Worm (Caenorhabditis elegans) whole organism, early embryonic: Measurements from ENCODE around the gene C27H5.6.

Experiments
- B0310.2 ChIP-seq: sonication (generic microtip); optimal IDR thresholded peaks from 2 replicates; lab custom pipeline; 2016; ENCODE audit warnings: mild to moderate bottlenecking, missing genetic modification characterization, missing compliant biosample characterization
- F13C5.2 ChIP-seq: sonication (generic microtip); optimal IDR thresholded peaks from 2 replicates; lab custom pipeline; 2017; ENCODE audit warnings: mild to moderate bottlenecking, missing genetic modification characterization, inconsistent platforms, missing compliant biosample characterization
- aly-1 ChIP-seq: sonication (generic microtip); optimal IDR thresholded peaks from 2 replicates; lab custom pipeline; 2016; ENCODE audit warnings: missing genetic modification characterization, missing compliant biosample characterization
- ama-1 ChIP-seq: fragments of 150-350 bp; optimal IDR thresholded peaks from 2 replicates; lab custom pipeline; 2014
- ceh-13 ChIP-seq: fragments of 200-800 bp; sonication (Bioruptor generic); optimal IDR thresholded peaks from 2 replicates; lab custom pipeline; 2018; ENCODE audit warnings: mild to moderate bottlenecking, missing genetic modification characterization, missing compliant biosample characterization
- ceh-36 ChIP-seq: sonication (generic microtip); optimal IDR thresholded peaks from 2 replicates; lab custom pipeline; 2016; ENCODE audit warnings: missing genetic modification characterization, inconsistent platforms, missing compliant biosample characterization
- ets-7 ChIP-seq: sonication (generic microtip); optimal IDR thresholded peaks from 2 replicates; lab custom pipeline; 2016; ENCODE audit warnings: missing genotype, missing genetic modification characterization, missing compliant biosample characterization
- flt-1 ChIP-seq: fragments of 200-800 bp; sonication (Bioruptor generic); IDR thresholded peaks from 2 replicates; pipeline ENCODE4 v1.3.6; 2022; ENCODE audit warnings: missing genetic modification characterization, missing compliant biosample characterization
- hmbx-1 ChIP-seq: sonication (generic microtip); optimal IDR thresholded peaks from 2 replicates; lab custom pipeline; 2016; ENCODE audit warnings: mild to moderate bottlenecking, missing genetic modification characterization, missing compliant biosample characterization
- hmg-4 ChIP-seq: fragments of 200-800 bp; sonication (Bioruptor generic); optimal IDR thresholded peaks from 2 replicates; lab custom pipeline; 2018; ENCODE audit warnings: mild to moderate bottlenecking, missing genetic modification characterization, missing compliant biosample characterization
- hnd-1 ChIP-seq: sonication (generic microtip); optimal IDR thresholded peaks from 2 replicates; lab custom pipeline; 2016; ENCODE audit warnings: missing genetic modification characterization, missing compliant biosample characterization
- pes-1 ChIP-seq: fragments of 200-800 bp; sonication (Bioruptor generic); IDR thresholded peaks from 2 replicates; pipeline ENCODE4 v1.3.6; 2022; ENCODE audit warnings: missing genetic modification reagents, missing genetic modification characterization, missing compliant biosample characterization
- scrt-1 ChIP-seq: fragments of 200-800 bp; sonication (Bioruptor generic); IDR thresholded peaks from 2 replicates; pipeline ENCODE4 v1.3.6; 2022; ENCODE audit warnings: missing genetic modification characterization, missing compliant biosample characterization
- sea-1 ChIP-seq: fragments of 200-800 bp; sonication (Bioruptor generic); conservative IDR thresholded peaks from 2 replicates; pipeline ENCODE4 v1.3.6; 2022; ENCODE audit warnings: missing genetic modification characterization, missing compliant biosample characterization
- tbx-11 ChIP-seq: fragments of 200-800 bp; sonication (Bioruptor generic); IDR thresholded peaks from 2 replicates; pipeline ENCODE4 v1.3.6; 2022; ENCODE audit warnings: missing genetic modification characterization, missing compliant biosample characterization
- tbx-37 ChIP-seq: fragments of 200-800 bp; sonication (Bioruptor generic); conservative IDR thresholded peaks from 2 replicates; pipeline ENCODE4 v1.3.6; 2022; ENCODE audit warnings: missing genetic modification reagents, missing genetic modification characterization, missing compliant biosample characterization
- tra-4 ChIP-seq: sonication (generic microtip); optimal IDR thresholded peaks from 2 replicates; lab custom pipeline; 2017; ENCODE audit warnings: missing genetic modification characterization, missing compliant biosample characterization

Gene C27H5.6

ce11 chrII:7168712-7169111 is 18.3 kb downstream of the C27H5.6 start, which contains the start of gene col-36:
Gene col-36 (minus strand): TSS chrII:7168812.
- TF ChIP-seq aly-1 (no peak), hmg-4 (GFP tag; lab: Kevin White, UChicago) (no peak), B0310.2 (tag; lab: Kevin White, UChicago) (no peak), tbx-11 (GFP tag; lab: Robert Waterston, UW) (no peak), ama-1 (lab: Kevin White, UChicago) (no peak), flt-1 (GFP tag; lab: Robert Waterston, UW) (no peak), scrt-1 (GFP tag; lab: Robert Waterston, UW) (no peak), pes-1 (GFP tag; lab: Robert Waterston, UW) (no peak), tbx-37 (GFP tag; lab: Robert Waterston, UW) (no peak), ets-7 (tag; lab: Kevin White, UChicago) (no peak), hmbx-1 (tag; lab: Kevin White, UChicago) (no peak)

- TF ChIP-seq tra-4 = no peak
- no peak for TF ChIP-seq sea-1
- TF ChIP-seq tbx-11 (GFP tag; lab: Robert Waterston, UW) = no peak
- TF ChIP-seq flt-1 (GFP tag; lab: Robert Waterston, UW) = no peak
- no peak for TF ChIP-seq F13C5.2 (tag; lab: Kevin White, UChicago)
- no peak for TF ChIP-seq hnd-1 (tag; lab: Kevin White, UChicago)
- no peak for TF ChIP-seq ceh-36
- no peak for TF ChIP-seq ets-7 (tag; lab: Kevin White, UChicago)
- TF ChIP-seq ama-1 (lab: Kevin White, UChicago) = no peak
- no peak for TF ChIP-seq hmbx-1 (tag; lab: Kevin White, UChicago)
- TF ChIP-seq hmg-4 (GFP tag; lab: Kevin White, UChicago) = no peak
- no peak for TF ChIP-seq B0310.2 (tag; lab: Kevin White, UChicago)
- no peak for TF ChIP-seq tbx-37 (GFP tag; lab: Robert Waterston, UW)
- TF ChIP-seq scrt-1 (GFP tag; lab: Robert Waterston, UW) = no peak
- TF ChIP-seq ceh-13 (GFP tag; lab: Kevin White, UChicago) = no peak
- no peak for TF ChIP-seq aly-1
- TF ChIP-seq pes-1 (GFP tag; lab: Robert Waterston, UW) = no peak
These were observed 20.2 kb downstream of the C27H5.6 start for ce11 chrII:7166768-7167167.

ce11 chrII:7165749-7166148 is 21.3 kb downstream of the C27H5.6 start, which contains the start of gene mfsd-13.2:
Gene mfsd-13.2 (minus strand): TSS chrII:7165849.
- TF ChIP-seq tbx-11 (GFP tag; lab: Robert Waterston, UW) (no peak), tra-4 (no peak), tbx-37 (GFP tag; lab: Robert Waterston, UW) (no peak), flt-1 (GFP tag; lab: Robert Waterston, UW) (no peak), hmg-4 (GFP tag; lab: Kevin White, UChicago) (no peak), scrt-1 (GFP tag; lab: Robert Waterston, UW) (no peak), hmbx-1 (tag; lab: Kevin White, UChicago) (no peak), B0310.2 (tag; lab: Kevin White, UChicago) (no peak), hnd-1 (tag; lab: Kevin White, UChicago) (no peak), ceh-36 (no peak), pes-1 (GFP tag; lab: Robert Waterston, UW) (no peak), sea-1 (no peak), F13C5.2 (tag; lab: Kevin White, UChicago) (no peak), aly-1 (no peak), ceh-13 (GFP tag; lab: Kevin White, UChicago) (no peak), ets-7 (tag; lab: Kevin White, UChicago) (no peak), ama-1 (lab: Kevin White, UChicago) (no peak)

- TF ChIP-seq hnd-1 (tag; lab: Kevin White, UChicago) (no peak), ama-1 (lab: Kevin White, UChicago) (no peak), hmg-4 (GFP tag; lab: Kevin White, UChicago) (no peak), F13C5.2 (tag; lab: Kevin White, UChicago) (no peak), B0310.2 (tag; lab: Kevin White, UChicago) (no peak), tbx-11 (GFP tag; lab: Robert Waterston, UW) (no peak), ceh-13 (GFP tag; lab: Kevin White, UChicago) (no peak), scrt-1 (GFP tag; lab: Robert Waterston, UW) (no peak), tbx-37 (GFP tag; lab: Robert Waterston, UW) (no peak), pes-1 (GFP tag; lab: Robert Waterston, UW) (no peak), flt-1 (GFP tag; lab: Robert Waterston, UW) (no peak), ets-7 (tag; lab: Kevin White, UChicago) (no peak), aly-1 (no peak), tra-4 (no peak), ceh-36 (no peak), sea-1 (no peak), hmbx-1 (tag; lab: Kevin White, UChicago) (no peak)
These were observed 25.5 kb downstream of the C27H5.6 start, which contains the start of gene C27H5.12 for ce11 chrII:7161512-7161911. Gene C27H5.12 (minus strand): TSS chrII:7161612.

- TF ChIP-seq hmbx-1 (tag; lab: Kevin White, UChicago) = no peak
- no peak for TF ChIP-seq scrt-1 (GFP tag; lab: Robert Waterston, UW)
- no peak for TF ChIP-seq sea-1
- TF ChIP-seq tbx-11 (GFP tag; lab: Robert Waterston, UW) = no peak
- TF ChIP-seq ets-7 (tag; lab: Kevin White, UChicago) = no peak
- TF ChIP-seq ama-1 (lab: Kevin White, UChicago) = no peak
- TF ChIP-seq hnd-1 (tag; lab: Kevin White, UChicago) = no peak
- TF ChIP-seq pes-1 (GFP tag; lab: Robert Waterston, UW) = no peak
- no peak for TF ChIP-seq tbx-37 (GFP tag; lab: Robert Waterston, UW)
- TF ChIP-seq tra-4 = no peak
- no peak for TF ChIP-seq ceh-13 (GFP tag; lab: Kevin White, UChicago)
- no peak for TF ChIP-seq aly-1
- TF ChIP-seq flt-1 (GFP tag; lab: Robert Waterston, UW) = no peak
These were observed 29.6 kb downstream of the C27H5.6 start for ce11 chrII:7157415-7157814.

ce11 chrII:7155392-7155791 is 31.6 kb downstream of the C27H5.6 start, which contains the start of gene C27H5.2:
Gene C27H5.2 (plus strand): TSS chrII:7155581.
- no peak for TF ChIP-seq pes-1 (GFP tag; lab: Robert Waterston, UW)
- no peak for TF ChIP-seq flt-1 (GFP tag; lab: Robert Waterston, UW)
- TF ChIP-seq sea-1 = no peak
- no peak for TF ChIP-seq B0310.2 (tag; lab: Kevin White, UChicago)
- no peak for TF ChIP-seq tbx-11 (GFP tag; lab: Robert Waterston, UW)
- TF ChIP-seq hmbx-1 (tag; lab: Kevin White, UChicago) = no peak
- no peak for TF ChIP-seq tra-4
- TF ChIP-seq hnd-1 (tag; lab: Kevin White, UChicago) = no peak
- no peak for TF ChIP-seq tbx-37 (GFP tag; lab: Robert Waterston, UW)
- no peak for TF ChIP-seq hmg-4 (GFP tag; lab: Kevin White, UChicago)
- no peak for TF ChIP-seq ama-1 (lab: Kevin White, UChicago)
- no peak for TF ChIP-seq ceh-13 (GFP tag; lab: Kevin White, UChicago)
- no peak for TF ChIP-seq scrt-1 (GFP tag; lab: Robert Waterston, UW)
- no peak for TF ChIP-seq aly-1
- no peak for TF ChIP-seq ets-7 (tag; lab: Kevin White, UChicago)
- no peak for TF ChIP-seq ceh-36
- TF ChIP-seq F13C5.2 (tag; lab: Kevin White, UChicago) = no peak
